Fruit fly (Drosophila melanogaster) whole organism, embryonic: Measurements from ENCODE around the gene Alg7.
A peak's percentile ranks its signal among the peaks of the same experiment; 100 is the strongest.

Experiments
- Atf3 ChIP-seq: fragments of 200-800 bp; sonication (Bioruptor generic); optimal IDR thresholded peaks from 3 replicates; lab custom pipeline; 2016; ENCODE audit warnings: missing biosample characterization, missing genetic modification characterization
- Bdp1 ChIP-seq: fragments of 200-800 bp; sonication (Bioruptor generic); optimal IDR thresholded peaks from 3 replicates; lab custom pipeline; 2016; ENCODE audit warnings: missing biosample characterization, missing genetic modification characterization
- CG10147 ChIP-seq: fragments of 200-800 bp; sonication (Bioruptor generic); optimal IDR thresholded peaks from 2 replicates; lab custom pipeline; 2019; ENCODE audit warnings: missing biosample characterization, mild to moderate bottlenecking, missing genetic modification characterization, moderate library complexity
- CG10431 ChIP-seq: fragments of 200-800 bp; sonication (Bioruptor generic); optimal IDR thresholded peaks from 3 replicates; lab custom pipeline; 2018; ENCODE audit warnings: missing biosample characterization, mild to moderate bottlenecking, missing genetic modification characterization
- CG10462 ChIP-seq: fragments of 200-800 bp; sonication (Bioruptor generic); optimal IDR thresholded peaks from 2 replicates; lab custom pipeline; 2016; ENCODE audit warnings: missing biosample characterization, missing genetic modification characterization
- CG11247 ChIP-seq: fragments of 200-800 bp; sonication (Bioruptor generic); IDR thresholded peaks from 2 replicates; pipeline ENCODE4 v1.3.6; 2022; ENCODE audit warnings: missing biosample characterization, missing genetic modification characterization
- CG12236 ChIP-seq: fragments of 200-800 bp; sonication (Bioruptor generic); optimal IDR thresholded peaks from 2 replicates; lab custom pipeline; 2016; ENCODE audit warnings: missing biosample characterization, missing genetic modification characterization
- CG12659 ChIP-seq: fragments of 200-800 bp; sonication (Bioruptor generic); optimal IDR thresholded peaks from 3 replicates; lab custom pipeline; 2017; ENCODE audit warnings: mild to moderate bottlenecking, missing biosample characterization, missing genetic modification reagents, missing genetic modification characterization
- CG13123 ChIP-seq: fragments of 200-800 bp; sonication (Bioruptor generic); optimal IDR thresholded peaks from 2 replicates; lab custom pipeline; 2016; ENCODE audit warnings: missing biosample characterization, missing genetic modification characterization
- CG13296 ChIP-seq: fragments of 200-800 bp; sonication (Bioruptor generic); optimal IDR thresholded peaks from 3 replicates; lab custom pipeline; 2018; ENCODE audit warnings: missing biosample characterization, mild to moderate bottlenecking, missing genetic modification characterization
- CG14860 ChIP-seq: fragments of 200-800 bp; sonication (Bioruptor generic); IDR thresholded peaks from 3 replicates; pipeline ENCODE4 v1.3.6; 2022; ENCODE audit warnings: missing biosample characterization, missing genetic modification characterization; ENCODE audit not compliant: partially characterized antibody
- CG15011 ChIP-seq: fragments of 200-800 bp; sonication (Bioruptor generic); optimal IDR thresholded peaks from 3 replicates; lab custom pipeline; 2018; ENCODE audit warnings: missing biosample characterization, mild to moderate bottlenecking, missing genetic modification characterization
- CG17328 ChIP-seq: fragments of 200-800 bp; sonication (Bioruptor generic); IDR thresholded peaks from 2 replicates; pipeline ENCODE4 v1.3.6; 2022; ENCODE audit warnings: missing biosample characterization, missing genetic modification characterization
- CG17802 ChIP-seq: fragments of 200-800 bp; sonication (Bioruptor generic); optimal IDR thresholded peaks from 2 replicates; lab custom pipeline; 2018; ENCODE audit warnings: missing biosample characterization, mild to moderate bottlenecking, missing genetic modification characterization, moderate library complexity
- CG17829 ChIP-seq: fragments of 200-800 bp; optimal IDR thresholded peaks from 2 replicates; lab custom pipeline; 2019; ENCODE audit warnings: missing biosample characterization, mild to moderate bottlenecking, missing genetic modification characterization, moderate library complexity
- CG30403 ChIP-seq: fragments of 200-800 bp; sonication (Bioruptor generic); optimal IDR thresholded peaks from 3 replicates; lab custom pipeline; 2016; ENCODE audit warnings: missing biosample characterization, missing genetic modification characterization
- CG31388 ChIP-seq: fragments of 200-800 bp; sonication (Bioruptor generic); optimal IDR thresholded peaks from 2 replicates; lab custom pipeline; 2016; ENCODE audit warnings: missing biosample characterization, missing genetic modification characterization
- CG32767 ChIP-seq: fragments of 200-800 bp; sonication (Bioruptor generic); IDR thresholded peaks from 2 replicates; pipeline ENCODE4 v1.3.6; 2022; ENCODE audit warnings: missing biosample characterization, missing genetic modification characterization
- CG4617 ChIP-seq: fragments of 200-800 bp; sonication (Bioruptor generic); optimal IDR thresholded peaks from 3 replicates; lab custom pipeline; 2016; ENCODE audit warnings: missing biosample characterization, missing genetic modification characterization, borderline replicate concordance
- CG6791 ChIP-seq: fragments of 200-800 bp; sonication (Bioruptor generic); IDR thresholded peaks from 3 replicates; pipeline ENCODE4 v1.3.6; 2022; ENCODE audit warnings: missing biosample characterization, missing genetic modification characterization; ENCODE audit not compliant: partially characterized antibody
- CG7928 ChIP-seq: fragments of 200-800 bp; sonication (Bioruptor generic); optimal IDR thresholded peaks from 2 replicates; lab custom pipeline; 2017; ENCODE audit warnings: missing biosample characterization, mild to moderate bottlenecking, missing genetic modification characterization
- CG9437 ChIP-seq: fragments of 200-800 bp; sonication (Bioruptor generic); optimal IDR thresholded peaks from 2 replicates; lab custom pipeline; 2018; ENCODE audit warnings: missing biosample characterization, mild to moderate bottlenecking, missing genetic modification characterization
- CrebB ChIP-seq: fragments of 200-800 bp; sonication (Bioruptor generic); optimal IDR thresholded peaks from 3 replicates; lab custom pipeline; 2018; ENCODE audit warnings: missing biosample characterization, mild to moderate bottlenecking, missing genetic modification characterization
- D19B ChIP-seq: fragments of 200-800 bp; sonication (Bioruptor generic); optimal IDR thresholded peaks from 2 replicates; lab custom pipeline; 2017; ENCODE audit warnings: missing biosample characterization, mild to moderate bottlenecking, missing genetic modification characterization
- Dp ChIP-seq: fragments of 200-800 bp; sonication (Bioruptor generic); optimal IDR thresholded peaks from 2 replicates; lab custom pipeline; 2018; ENCODE audit warnings: missing biosample characterization, mild to moderate bottlenecking, missing genetic modification characterization, moderate library complexity
- Gsc ChIP-seq: fragments of 200-800 bp; sonication (Bioruptor generic); IDR thresholded peaks from 2 replicates; pipeline ENCODE4 v1.3.6; 2022; ENCODE audit warnings: missing biosample characterization, missing genetic modification characterization
- HLH3B ChIP-seq: fragments of 200-800 bp; sonication (Bioruptor generic); IDR thresholded peaks from 2 replicates; pipeline ENCODE4 v1.3.6; 2022; ENCODE audit warnings: missing biosample characterization, missing genetic modification characterization
- Hr78 ChIP-seq, 2 experiments: fragments of 200-800 bp in 1 of 2; fragments of >200 bp in 1 of 2; sonication (Bioruptor generic) in 1 of 2; optimal IDR thresholded peaks; 2 replicates each; lab custom pipeline; 2017 to 2019; ENCODE audit warnings: missing biosample characterization in 2 of 2, missing genetic modification characterization in 2 of 2, mild to moderate bottlenecking in 1 of 2, moderate library complexity in 1 of 2
- Hsf ChIP-seq: fragments of 200-800 bp; sonication (Bioruptor generic); optimal IDR thresholded peaks from 3 replicates; lab custom pipeline; 2016; ENCODE audit warnings: missing biosample characterization, missing genetic modification characterization
- MESR4 ChIP-seq: fragments of 200-800 bp; sonication (Bioruptor generic); optimal IDR thresholded peaks from 2 replicates; lab custom pipeline; 2018; ENCODE audit warnings: missing biosample characterization, mild to moderate bottlenecking, missing genetic modification characterization, moderate library complexity
- Oaz ChIP-seq: fragments of 200-800 bp; sonication (Bioruptor generic); IDR thresholded peaks from 2 replicates; pipeline ENCODE4 v1.3.6; 2022; ENCODE audit warnings: missing biosample characterization, missing genetic modification characterization
- Poxn ChIP-seq: fragments of 200-800 bp; sonication (Bioruptor generic); IDR thresholded peaks from 2 replicates; pipeline ENCODE4 v1.3.6; 2022; ENCODE audit warnings: missing biosample characterization, missing genetic modification characterization
- Rx ChIP-seq: fragments of 200-800 bp; sonication (Bioruptor generic); IDR thresholded peaks from 2 replicates; pipeline ENCODE4 v1.3.6; 2022; ENCODE audit warnings: missing biosample characterization, missing genetic modification characterization
- Spps ChIP-seq: fragments of 200-800 bp; sonication (Bioruptor generic); optimal IDR thresholded peaks from 2 replicates; lab custom pipeline; 2018; ENCODE audit warnings: missing biosample characterization, mild to moderate bottlenecking, missing genetic modification characterization
- Stat92E ChIP-seq, 3 experiments: fragments of >200 bp in 2 of 3; fragments of 200-800 bp in 1 of 3; sonication (Bioruptor generic) in 1 of 3; optimal IDR thresholded peaks; 2 replicates each; lab custom pipeline; 2017 to 2019; ENCODE audit warnings: missing biosample characterization in 3 of 3, missing genetic modification characterization in 3 of 3, mild to moderate bottlenecking in 1 of 3, moderate library complexity in 1 of 3
- crp ChIP-seq, 2 experiments: fragments of 200-800 bp; sonication (Bioruptor generic); optimal IDR thresholded peaks; 2 replicates in 1 of 2; 3 replicates in 1 of 2; lab custom pipeline; 2017; ENCODE audit warnings: missing biosample characterization in 2 of 2, missing genetic modification characterization in 2 of 2, mild to moderate bottlenecking in 1 of 2, moderate library complexity in 1 of 2
- da ChIP-seq: fragments of 200-800 bp; sonication (Bioruptor generic); optimal IDR thresholded peaks from 2 replicates; lab custom pipeline; 2016; ENCODE audit warnings: missing biosample characterization, missing genetic modification characterization
- grn ChIP-seq: fragments of 200-800 bp; sonication (Bioruptor generic); optimal IDR thresholded peaks from 3 replicates; lab custom pipeline; 2017; ENCODE audit warnings: missing biosample characterization, missing genetic modification characterization
- hbn ChIP-seq: fragments of 200-800 bp; sonication (Bioruptor generic); IDR thresholded peaks from 2 replicates; pipeline ENCODE4 v1.3.6; 2022; ENCODE audit warnings: missing biosample characterization, missing genetic modification characterization; ENCODE audit not compliant: partially characterized antibody
- ken ChIP-seq: fragments of 200-800 bp; sonication (Bioruptor generic); IDR thresholded peaks from 3 replicates; pipeline ENCODE4 v1.3.6; 2022; ENCODE audit warnings: missing biosample characterization, missing genetic modification characterization
- nerfin-2 ChIP-seq: fragments of 200-800 bp; sonication (Bioruptor generic); IDR thresholded peaks from 2 replicates; pipeline ENCODE4 v1.3.6; 2022; ENCODE audit warnings: missing biosample characterization, missing genetic modification characterization; ENCODE audit not compliant: partially characterized antibody
- ranshi ChIP-seq: fragments of 200-800 bp; sonication (Bioruptor generic); IDR thresholded peaks from 2 replicates; pipeline ENCODE4 v1.3.6; 2022; ENCODE audit warnings: missing biosample characterization, missing genetic modification characterization
- run ChIP-seq: fragments of 200-800 bp; sonication (Bioruptor generic); optimal IDR thresholded peaks from 3 replicates; lab custom pipeline; 2018; ENCODE audit warnings: missing biosample characterization, mild to moderate bottlenecking, missing genetic modification characterization
- sd ChIP-seq: fragments of 200-800 bp; sonication (Bioruptor generic); optimal IDR thresholded peaks from 3 replicates; lab custom pipeline; 2018; ENCODE audit warnings: missing biosample characterization, mild to moderate bottlenecking, missing genetic modification characterization, moderate library complexity
- sens-2 ChIP-seq: fragments of 200-800 bp; sonication (Bioruptor generic); IDR thresholded peaks from 2 replicates; pipeline ENCODE4 v1.3.6; 2022; ENCODE audit warnings: missing biosample characterization, missing genetic modification characterization
- unpg ChIP-seq: fragments of 200-800 bp; sonication (Bioruptor generic); optimal IDR thresholded peaks from 3 replicates; lab custom pipeline; 2018; ENCODE audit warnings: missing biosample characterization, mild to moderate bottlenecking, missing genetic modification characterization, moderate library complexity
- vnd ChIP-seq: fragments of 200-800 bp; sonication (Bioruptor generic); IDR thresholded peaks from 3 replicates; pipeline ENCODE4 v1.3.6; 2022; ENCODE audit warnings: missing biosample characterization, missing genetic modification characterization; ENCODE audit not compliant: partially characterized antibody
- wek ChIP-seq: fragments of 200-800 bp; sonication (Bioruptor generic); optimal IDR thresholded peaks from 3 replicates; lab custom pipeline; 2018; ENCODE audit warnings: missing biosample characterization, mild to moderate bottlenecking, missing genetic modification characterization, moderate library complexity
- zen2 ChIP-seq: fragments of 200-800 bp; sonication (Bioruptor generic); IDR thresholded peaks from 3 replicates; pipeline ENCODE4 v1.3.6; 2022; ENCODE audit warnings: missing biosample characterization, missing genetic modification characterization; ENCODE audit not compliant: partially characterized antibody

Gene Alg7

DNA sequence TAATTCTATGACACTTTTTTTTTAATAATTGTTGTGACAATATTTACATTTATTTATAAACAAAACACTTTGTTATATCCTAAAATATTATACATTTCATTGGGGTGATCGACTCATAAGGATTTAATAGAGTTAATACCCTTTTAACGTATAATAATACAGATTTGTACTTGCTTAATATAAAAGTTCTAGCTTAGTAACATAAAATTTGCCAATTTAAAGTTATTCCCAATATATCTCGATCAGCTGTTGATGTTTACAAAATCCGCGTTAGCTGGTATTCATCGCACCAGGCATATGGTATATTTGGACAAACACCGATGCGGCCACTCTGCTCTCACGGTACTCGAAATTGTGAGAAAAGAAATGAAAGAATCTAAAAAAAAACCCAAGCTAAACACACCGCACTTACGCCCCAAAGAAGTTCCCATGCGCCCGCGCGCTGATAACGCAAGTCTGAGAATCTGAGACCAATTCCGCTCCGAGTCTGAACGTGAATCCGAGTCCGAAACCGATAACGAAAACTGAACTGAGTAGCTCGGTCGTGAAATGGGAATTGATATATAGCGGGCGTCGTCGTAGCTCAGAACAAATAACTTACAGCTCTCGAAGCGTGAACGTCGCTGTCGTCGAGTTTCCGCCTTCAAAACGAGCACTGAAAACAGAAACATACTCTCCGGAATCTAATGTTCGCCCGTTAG, 24.5 kb downstream of the Alg7 start, which contains the start of gene Pect (continued):
- no peak for TF ChIP-seq CG12236 (GFP tag; lab: Kevin White, UChicago)
- TF ChIP-seq sens-2 (GFP tag; lab: Robert Waterston, UW), result no peak
- no peak; the same call in 1 of the 2 replicates for TF ChIP-seq HLH3B (GFP tag; lab: Robert Waterston, UW)
- no peak for TF ChIP-seq CG6791 (GFP tag; lab: Robert Waterston, UW)
- TF ChIP-seq Gsc (GFP tag; lab: Robert Waterston, UW), result no peak
- TF ChIP-seq D19B (GFP tag; lab: Kevin White, UChicago), result no peak
- no peak for TF ChIP-seq CG14860 (GFP tag; lab: Robert Waterston, UW)
- TF ChIP-seq da (GFP tag; lab: Kevin White, UChicago), result no peak
- no peak for TF ChIP-seq CG9437 (GFP tag; lab: Kevin White, UChicago)
- no peak for TF ChIP-seq Rx
- TF ChIP-seq CG11247 (GFP tag; lab: Robert Waterston, UW), result no peak
- TF ChIP-seq Hr78 (GFP tag; optimal IDR thresholded peaks at IDR 0.05; lab: Kevin White, UChicago), result no peak
- no peak for TF ChIP-seq CG17802
- TF ChIP-seq CG7928 (GFP tag; lab: Kevin White, UChicago), result no peak
- peak; percentile 42 for TF ChIP-seq CrebB (tag; lab: Kevin White, UChicago)
- TF ChIP-seq CG17829 (tag; lab: Kevin White, UChicago), result peak; percentile 14
- peak; percentile 11 for TF ChIP-seq CG12659 (GFP tag; lab: Kevin White, UChicago)
- TF ChIP-seq CG10431 (GFP tag; lab: Kevin White, UChicago), result no peak
- peak in 1 of 3 experiments; percentile 41 for TF ChIP-seq Stat92E (GFP tag; optimal IDR thresholded peaks at IDR 0.05; lab: Kevin White, UChicago)
- no peak for TF ChIP-seq run (tag; lab: Kevin White, UChicago)
- no peak for TF ChIP-seq CG31388
- peak; percentile 54 for TF ChIP-seq hbn (GFP tag; lab: Robert Waterston, UW)
- TF ChIP-seq vnd (GFP tag; lab: Robert Waterston, UW), result peak; percentile 40; the same call in 1 of the 3 replicates
- TF ChIP-seq Bdp1 (GFP tag; lab: Kevin White, UChicago), result no peak
- peak; percentile 82 to 95 for TF ChIP-seq crp (GFP tag; optimal IDR thresholded peaks at IDR 0.05; lab: Kevin White, UChicago)
- no peak; the same call in 1 of the 2 replicates for TF ChIP-seq nerfin-2 (GFP tag; lab: Robert Waterston, UW)
- TF ChIP-seq sd (tag; lab: Kevin White, UChicago), result no peak
- TF ChIP-seq unpg (GFP tag; lab: Kevin White, UChicago), result no peak
- TF ChIP-seq grn (GFP tag; lab: Kevin White, UChicago), result no peak
- TF ChIP-seq wek (GFP tag; lab: Kevin White, UChicago), result peak; percentile 5
- no peak for TF ChIP-seq Spps
- TF ChIP-seq CG13123 (GFP tag; lab: Kevin White, UChicago), result no peak
- TF ChIP-seq CG13296, result no peak
- TF ChIP-seq Atf3, result no peak
- no peak for TF ChIP-seq CG4617 (GFP tag; lab: Kevin White, UChicago)
- peak; percentile 10 for TF ChIP-seq Dp
- TF ChIP-seq Hsf (GFP tag; lab: Kevin White, UChicago), result no peak
- TF ChIP-seq CG30403 (GFP tag; lab: Kevin White, UChicago), result peak; percentile 26
- no peak for TF ChIP-seq CG10462
- peak; percentile 42; the same call in 1 of the 2 replicates for TF ChIP-seq ranshi
- no peak for TF ChIP-seq CG17328
- TF ChIP-seq Poxn, result no peak
- no peak for TF ChIP-seq ken (GFP tag; lab: Robert Waterston, UW)
- TF ChIP-seq CG32767 (GFP tag; lab: Robert Waterston, UW), result no peak
- peak; percentile 83 for TF ChIP-seq MESR4 (GFP tag; lab: Kevin White, UChicago)
- no peak for TF ChIP-seq CG15011 (GFP tag; lab: Kevin White, UChicago)
- no peak for TF ChIP-seq Oaz (GFP tag; lab: Robert Waterston, UW)
- TF ChIP-seq zen2 (GFP tag; lab: Robert Waterston, UW), result no peak
- no peak for TF ChIP-seq CG10147 (GFP tag; lab: Kevin White, UChicago)
